Fruit fly (Drosophila melanogaster) whole organism, embryonic: ENCODE measurements around the gene Nep6.
A peak's percentile ranks its signal among the peaks of the same experiment; 100 is the strongest.

ENCODE experiments used
- Ada2b ChIP-seq: fragments of 200-800 bp; sonication (Bioruptor generic); IDR thresholded peaks from 2 replicates; pipeline ENCODE4 v1.3.6; 2022; ENCODE audit warnings: missing biosample characterization, missing genetic modification characterization
- BEAF-32 ChIP-seq: fragments of 200-800 bp; sonication (Bioruptor generic); optimal IDR thresholded peaks from 3 replicates; lab custom pipeline; 2017; ENCODE audit warnings: missing biosample characterization, missing genetic modification characterization, mild to moderate bottlenecking, moderate library complexity, missing genetic modification reagents
- Bdp1 ChIP-seq: fragments of 200-800 bp; sonication (Bioruptor generic); optimal IDR thresholded peaks from 3 replicates; lab custom pipeline; 2016; ENCODE audit warnings: missing biosample characterization, missing genetic modification characterization
- Blimp-1 ChIP-seq: fragments of 200-800 bp; sonication (Bioruptor generic); optimal IDR thresholded peaks from 3 replicates; lab custom pipeline; 2018; ENCODE audit warnings: missing biosample characterization, missing genetic modification characterization, mild to moderate bottlenecking, moderate library complexity, missing genetic modification reagents
- CG10979 ChIP-seq: fragments of 200-800 bp; sonication (Bioruptor generic); optimal IDR thresholded peaks from 2 replicates; lab custom pipeline; 2018; ENCODE audit warnings: missing biosample characterization, mild to moderate bottlenecking, missing genetic modification characterization, moderate library complexity
- CG11504 ChIP-seq: fragments of 200-800 bp; sonication (Bioruptor generic); optimal IDR thresholded peaks from 3 replicates; lab custom pipeline; 2019; ENCODE audit warnings: missing biosample characterization, mild to moderate bottlenecking, missing genetic modification characterization, moderate library complexity
- CG13775 ChIP-seq: fragments of 200-800 bp; sonication (Bioruptor generic); optimal IDR thresholded peaks from 3 replicates; lab custom pipeline; 2017; ENCODE audit warnings: missing biosample characterization, mild to moderate bottlenecking, missing genetic modification characterization
- CG15696 ChIP-seq: fragments of 200-800 bp; sonication (Bioruptor generic); optimal IDR thresholded peaks from 2 replicates; lab custom pipeline; 2019; ENCODE audit warnings: missing biosample characterization, mild to moderate bottlenecking, missing genetic modification characterization, moderate library complexity
- CG1603 ChIP-seq: fragments of 200-800 bp; sonication (Bioruptor generic); optimal IDR thresholded peaks from 2 replicates; lab custom pipeline; 2019; ENCODE audit warnings: missing biosample characterization, mild to moderate bottlenecking, missing genetic modification characterization, moderate library complexity
- CG17328 ChIP-seq: fragments of 200-800 bp; sonication (Bioruptor generic); IDR thresholded peaks from 2 replicates; pipeline ENCODE4 v1.3.6; 2022; ENCODE audit warnings: missing biosample characterization, missing genetic modification characterization
- CG17385 ChIP-seq: fragments of 200-800 bp; sonication (Bioruptor generic); optimal IDR thresholded peaks from 3 replicates; lab custom pipeline; 2018; ENCODE audit warnings: missing biosample characterization, mild to moderate bottlenecking, missing genetic modification characterization
- CG17568 ChIP-seq: fragments of 200-800 bp; sonication (Bioruptor generic); optimal IDR thresholded peaks from 2 replicates; lab custom pipeline; 2018; ENCODE audit warnings: missing biosample characterization, mild to moderate bottlenecking, missing genetic modification characterization, moderate library complexity
- CG17912 ChIP-seq: fragments of 200-800 bp; sonication (Bioruptor generic); optimal IDR thresholded peaks from 2 replicates; lab custom pipeline; 2018; ENCODE audit warnings: missing biosample characterization, mild to moderate bottlenecking, missing genetic modification characterization
- CG18599 ChIP-seq: fragments of 200-800 bp; sonication (Bioruptor generic); optimal IDR thresholded peaks from 3 replicates; lab custom pipeline; 2017; ENCODE audit warnings: missing biosample characterization, missing genetic modification characterization, mild to moderate bottlenecking, moderate library complexity, missing genetic modification reagents
- CG2199 ChIP-seq: fragments of 200-800 bp; sonication (Bioruptor generic); IDR thresholded peaks from 3 replicates; pipeline ENCODE4 v1.3.6; 2022; ENCODE audit warnings: missing biosample characterization, missing genetic modification characterization
- CG2678 ChIP-seq: fragments of 200-800 bp; sonication (Bioruptor generic); optimal IDR thresholded peaks from 3 replicates; lab custom pipeline; 2019; ENCODE audit warnings: missing biosample characterization, mild to moderate bottlenecking, missing genetic modification characterization, moderate library complexity
- CG31224 ChIP-seq: fragments of 200-800 bp; sonication (Bioruptor generic); IDR thresholded peaks from 2 replicates; pipeline ENCODE4 v1.3.6; 2022; ENCODE audit warnings: missing biosample characterization, missing genetic modification characterization
- CG3281 ChIP-seq: fragments of 200-800 bp; sonication (Bioruptor generic); optimal IDR thresholded peaks from 3 replicates; lab custom pipeline; 2017; ENCODE audit warnings: missing biosample characterization, mild to moderate bottlenecking, missing genetic modification characterization
- CG6689 ChIP-seq: fragments of 200-800 bp; sonication (Bioruptor generic); IDR thresholded peaks from 2 replicates; pipeline ENCODE4 v1.3.6; 2022; ENCODE audit warnings: missing biosample characterization, missing genetic modification characterization
- CG6854 ChIP-seq: fragments of 200-800 bp; sonication (Bioruptor generic); optimal IDR thresholded peaks from 3 replicates; lab custom pipeline; 2017; ENCODE audit warnings: missing biosample characterization, mild to moderate bottlenecking, missing genetic modification characterization
- CG7928 ChIP-seq: fragments of 200-800 bp; sonication (Bioruptor generic); optimal IDR thresholded peaks from 2 replicates; lab custom pipeline; 2017; ENCODE audit warnings: missing biosample characterization, mild to moderate bottlenecking, missing genetic modification characterization
- CG8924 ChIP-seq: fragments of 200-800 bp; optimal IDR thresholded peaks from 3 replicates; lab custom pipeline; 2019; ENCODE audit warnings: missing biosample characterization, mild to moderate bottlenecking, missing genetic modification characterization, moderate library complexity
- CG9437 ChIP-seq: fragments of 200-800 bp; sonication (Bioruptor generic); optimal IDR thresholded peaks from 2 replicates; lab custom pipeline; 2018; ENCODE audit warnings: missing biosample characterization, mild to moderate bottlenecking, missing genetic modification characterization
- Drgx ChIP-seq: fragments of 200-800 bp; sonication (Bioruptor generic); IDR thresholded peaks from 2 replicates; pipeline ENCODE4 v1.3.6; 2022; ENCODE audit warnings: missing biosample characterization, missing genetic modification characterization
- Kr ChIP-seq: fragments of 200-800 bp; sonication (Bioruptor generic); optimal IDR thresholded peaks from 2 replicates; lab custom pipeline; 2017; ENCODE audit warnings: missing biosample characterization, mild to moderate bottlenecking, missing genetic modification characterization
- Lhr ChIP-seq: fragments of 200-800 bp; sonication (Bioruptor generic); optimal IDR thresholded peaks from 3 replicates; lab custom pipeline; 2017; ENCODE audit warnings: mild to moderate bottlenecking, missing biosample characterization, missing genetic modification reagents, missing genetic modification characterization
- Med ChIP-seq: fragments of 200-800 bp; sonication (Bioruptor generic); peaks from one replicate; lab custom pipeline; 2016; ENCODE audit warnings: missing biosample characterization, missing genetic modification characterization, mild to moderate bottlenecking, inconsistent platforms, moderate library complexity
- NFAT ChIP-seq: fragments of 200-800 bp; sonication (Bioruptor generic); IDR thresholded peaks from 2 replicates; pipeline ENCODE4 v1.3.6; 2022; ENCODE audit warnings: missing biosample characterization, missing genetic modification characterization
- Side ChIP-seq: fragments of 200-800 bp; sonication (Bioruptor generic); optimal IDR thresholded peaks from 2 replicates; lab custom pipeline; 2016; ENCODE audit warnings: missing biosample characterization, missing genetic modification characterization
- Stat92E ChIP-seq, 3 experiments: fragments of >200 bp in 2 of 3; fragments of 200-800 bp in 1 of 3; sonication (Bioruptor generic) in 1 of 3; optimal IDR thresholded peaks; 2 replicates each; lab custom pipeline; 2017 to 2019; ENCODE audit warnings: missing biosample characterization in 3 of 3, missing genetic modification characterization in 3 of 3, mild to moderate bottlenecking in 1 of 3, moderate library complexity in 1 of 3
- Trl ChIP-seq, 3 experiments: fragments of >200 bp in 2 of 3; fragments of 200-800 bp in 1 of 3; sonication (Bioruptor generic) in 1 of 3; optimal IDR thresholded peaks; 2 replicates in 1 of 3; 3 replicates in 2 of 3; lab custom pipeline; 2016 to 2017; ENCODE audit warnings: missing biosample characterization in 1 of 3, missing genetic modification characterization in 1 of 3
- Xbp1 ChIP-seq: fragments of 200-800 bp; sonication (Bioruptor generic); optimal IDR thresholded peaks from 3 replicates; lab custom pipeline; 2016; ENCODE audit warnings: missing biosample characterization, mild to moderate bottlenecking, missing genetic modification characterization
- az2 ChIP-seq: fragments of 200-800 bp; sonication (Bioruptor generic); optimal IDR thresholded peaks from 3 replicates; lab custom pipeline; 2016; ENCODE audit warnings: missing biosample characterization, missing genetic modification characterization
- br ChIP-seq: fragments of >200 bp; optimal IDR thresholded peaks from 2 replicates; lab custom pipeline; 2017
- bsh ChIP-seq, 2 experiments: fragments of 200-800 bp; sonication (Bioruptor generic); optimal IDR thresholded peaks; 2 replicates each; lab custom pipeline; 2017 to 2018; ENCODE audit warnings: mild to moderate bottlenecking in 2 of 2, missing biosample characterization in 2 of 2, missing genetic modification characterization in 2 of 2, moderate library complexity in 1 of 2
- cas ChIP-seq: fragments of 200-800 bp; sonication (Bioruptor generic); IDR thresholded peaks from 2 replicates; pipeline ENCODE4 v1.3.6; 2022; ENCODE audit warnings: missing biosample characterization, missing genetic modification characterization
- chif ChIP-seq, 2 experiments: fragments of 200-800 bp; sonication (Bioruptor generic); optimal IDR thresholded peaks; 3 replicates each; lab custom pipeline; 2016; ENCODE audit warnings: missing biosample characterization in 2 of 2, missing genetic modification characterization in 2 of 2
- eve ChIP-seq, 2 experiments: fragments of >200 bp; optimal IDR thresholded peaks; 2 replicates each; lab custom pipeline; 2017; ENCODE audit warnings: missing biosample characterization in 2 of 2, missing genetic modification characterization in 2 of 2
- gem ChIP-seq: fragments of 200-800 bp; sonication (Bioruptor generic); optimal IDR thresholded peaks from 2 replicates; lab custom pipeline; 2019; ENCODE audit warnings: missing biosample characterization, mild to moderate bottlenecking, missing genetic modification characterization, moderate library complexity
- gsb ChIP-seq: fragments of 200-800 bp; sonication (Bioruptor generic); IDR thresholded peaks from 2 replicates; pipeline ENCODE4 v1.3.6; 2022; ENCODE audit warnings: missing biosample characterization, missing genetic modification characterization
- lmd ChIP-seq: fragments of 200-800 bp; sonication (Bioruptor generic); IDR thresholded peaks from 2 replicates; pipeline ENCODE4 v1.3.6; 2022; ENCODE audit warnings: missing biosample characterization, missing genetic modification characterization
- mam ChIP-seq: fragments of 200-800 bp; sonication (Bioruptor generic); optimal IDR thresholded peaks from 3 replicates; lab custom pipeline; 2016; ENCODE audit warnings: missing biosample characterization, missing genetic modification characterization
- nerfin-2 ChIP-seq: fragments of 200-800 bp; sonication (Bioruptor generic); IDR thresholded peaks from 2 replicates; pipeline ENCODE4 v1.3.6; 2022; ENCODE audit warnings: missing biosample characterization, missing genetic modification characterization; ENCODE audit not compliant: partially characterized antibody
- nom ChIP-seq: fragments of 200-800 bp; sonication (Bioruptor generic); optimal IDR thresholded peaks from 2 replicates; lab custom pipeline; 2017; ENCODE audit warnings: missing biosample characterization, missing genetic modification characterization, mild to moderate bottlenecking, moderate library complexity, missing genetic modification reagents
- onecut ChIP-seq: fragments of 200-800 bp; sonication (Bioruptor generic); IDR thresholded peaks from 2 replicates; pipeline ENCODE4 v1.3.6; 2022; ENCODE audit warnings: missing biosample characterization, missing genetic modification characterization
- pb ChIP-seq: fragments of 200-800 bp; sonication (Bioruptor generic); optimal IDR thresholded peaks from 3 replicates; lab custom pipeline; 2016; ENCODE audit warnings: missing biosample characterization, missing genetic modification characterization
- run ChIP-seq: fragments of 200-800 bp; sonication (Bioruptor generic); optimal IDR thresholded peaks from 3 replicates; lab custom pipeline; 2018; ENCODE audit warnings: missing biosample characterization, mild to moderate bottlenecking, missing genetic modification characterization
- salm ChIP-seq: fragments of 200-800 bp; sonication (Bioruptor generic); optimal IDR thresholded peaks from 2 replicates; lab custom pipeline; 2018; ENCODE audit warnings: missing biosample characterization, mild to moderate bottlenecking, missing genetic modification characterization
- sens ChIP-seq: fragments of 200-800 bp; sonication (Bioruptor generic); peaks from one replicate; lab custom pipeline; 2016; ENCODE audit warnings: missing biosample characterization, missing genetic modification characterization
- tap ChIP-seq: fragments of 200-800 bp; optimal IDR thresholded peaks from 3 replicates; lab custom pipeline; 2019; ENCODE audit warnings: missing biosample characterization, mild to moderate bottlenecking, missing genetic modification characterization, moderate library complexity

The Nep6 gene

dm6 chrX:12765736-12766135 lies 35.7 kb upstream of the Nep6 start:
- TF ChIP-seq BEAF-32 (GFP tag; lab: Kevin White, UChicago) (no peak), CG17328 (GFP tag; lab: Robert Waterston, UW) (no peak), CG2199 (GFP tag; lab: Robert Waterston, UW) (no peak), Trl (optimal IDR thresholded peaks at IDR 0.05; lab: Kevin White, UChicago) (peak in 1 of 2 experiments; percentile 27), Trl (GFP tag; optimal IDR thresholded peaks at IDR 0.05; lab: Kevin White, UChicago) (no peak), pb (GFP tag; lab: Kevin White, UChicago) (no peak), CG3281 (GFP tag; lab: Kevin White, UChicago) (peak; percentile 12), Kr (GFP tag; lab: Kevin White, UChicago) (no peak), Drgx (GFP tag; lab: Robert Waterston, UW) (no peak), CG7928 (GFP tag; lab: Kevin White, UChicago) (no peak), gsb (GFP tag; lab: Robert Waterston, UW) (no peak), cas (no peak), CG11504 (peak; percentile 5), lmd (GFP tag; lab: Robert Waterston, UW) (no peak), tap (tag; lab: Kevin White, UChicago) (peak; percentile 31), CG8924 (tag; lab: Kevin White, UChicago) (peak; percentile 26), CG15696 (tag; lab: Kevin White, UChicago) (no peak), CG2678 (tag; lab: Kevin White, UChicago) (peak; percentile 8), CG18599 (peak; percentile 54), CG31224 (GFP tag; lab: Robert Waterston, UW) (no peak), NFAT (GFP tag; lab: Robert Waterston, UW) (no peak), gem (tag; lab: Kevin White, UChicago) (peak; percentile 14), sens (GFP tag; lab: Kevin White, UChicago) (peak; percentile 29), br (lab: Kevin White, UChicago) (no peak), Lhr (GFP tag; lab: Kevin White, UChicago) (no peak), nom (GFP tag; lab: Kevin White, UChicago) (no peak), Med (GFP tag; lab: Kevin White, UChicago) (peak; percentile 28), Stat92E (GFP tag; optimal IDR thresholded peaks at IDR 0.05; lab: Kevin White, UChicago) (no peak)

dm6 chrX:12766286-12766685 lies 35.2 kb upstream of the Nep6 start:
- TF ChIP-seq gem (tag; lab: Kevin White, UChicago) (peak; percentile 37), salm (tag; lab: Kevin White, UChicago) (no peak), Med (GFP tag; lab: Kevin White, UChicago) (peak; percentile 55), CG1603 (peak; percentile 47), run (tag; lab: Kevin White, UChicago) (no peak), CG17912 (no peak), nerfin-2 (GFP tag; lab: Robert Waterston, UW) (no peak), CG6689 (GFP tag; lab: Robert Waterston, UW) (peak; percentile 29; the same call in 1 of the 2 replicates), Ada2b (GFP tag; lab: Robert Waterston, UW) (no peak), Blimp-1 (GFP tag; lab: Kevin White, UChicago) (peak; percentile 15), CG17568 (no peak), mam (GFP tag; lab: Kevin White, UChicago) (peak; percentile 6), Xbp1 (no peak), CG10979 (tag; lab: Kevin White, UChicago) (peak; percentile 9), eve (GFP tag; optimal IDR thresholded peaks at IDR 0.05; lab: Kevin White, UChicago) (peak in 1 of 2 experiments; percentile 59), onecut (GFP tag; lab: Robert Waterston, UW) (peak; percentile 72), CG9437 (GFP tag; lab: Kevin White, UChicago) (peak; percentile 24), Side (GFP tag; lab: Kevin White, UChicago) (no peak), CG13775 (peak; percentile 1), CG6854 (GFP tag; lab: Kevin White, UChicago) (peak; percentile 26), chif (GFP tag; optimal IDR thresholded peaks at IDR 0.05; lab: Kevin White, UChicago) (peak in 1 of 2 experiments; percentile 23), Bdp1 (GFP tag; lab: Kevin White, UChicago) (no peak), CG17385 (GFP tag; lab: Kevin White, UChicago) (peak; percentile 4), az2 (GFP tag; lab: Kevin White, UChicago) (peak; percentile 5), sens (GFP tag; lab: Kevin White, UChicago) (peak; percentile 70), bsh (GFP tag; optimal IDR thresholded peaks at IDR 0.05; lab: Kevin White, UChicago) (peak in 1 of 2 experiments; percentile 31)
